Fruit fly (Drosophila melanogaster): ENCODE data around the gene CG4318.

Gene CG4318

dm6 chrX:13109583-13110126, 45.1 kb downstream of the CG4318 start (continued):
- TF ChIP-seq CG13123 (GFP tag; optimal IDR thresholded peaks at IDR 0.05): no peak
- TF ChIP-seq bcd (GFP tag; optimal IDR thresholded peaks at IDR 0.05): peak; percentile 34
- no peak for TF ChIP-seq CG17186 (GFP tag; optimal IDR thresholded peaks at IDR 0.05)
- TF ChIP-seq CG3281 (GFP tag; optimal IDR thresholded peaks at IDR 0.05): peak; percentile 17
- no peak for TF ChIP-seq CG12071 (GFP tag; optimal IDR thresholded peaks at IDR 0.05)
- TF ChIP-seq Awh (GFP tag; IDR thresholded peaks at IDR 0.05): peak; percentile 69
- TF ChIP-seq gem (tag; optimal IDR thresholded peaks at IDR 0.05): peak; percentile 80
- TF ChIP-seq Side (GFP tag; optimal IDR thresholded peaks at IDR 0.05): no peak
- TF ChIP-seq prd (optimal IDR thresholded peaks at IDR 0.05): no peak
- TF ChIP-seq prd (GFP tag; IDR thresholded peaks at IDR 0.05): peak; percentile 58; the same call in 2 of the 3 replicates
- TF ChIP-seq E2f2 (GFP tag; IDR thresholded peaks at IDR 0.05): peak; percentile 43; the same call in 1 of the 2 replicates

dm6 chrX:13108144-13108824, 46.4 kb downstream of the CG4318 start, which contains the start of gene Fer3HCH:
Gene Fer3HCH, minus strand, starts transcription at chrX:13108194.
- no peak for TF ChIP-seq CG3163 (GFP tag; optimal IDR thresholded peaks at IDR 0.05)
- no peak for TF ChIP-seq CG12769 (tag; optimal IDR thresholded peaks at IDR 0.05)
- peak; percentile 30 for TF ChIP-seq CG13424 (tag; optimal IDR thresholded peaks at IDR 0.05)
- no peak for TF ChIP-seq grn (GFP tag; optimal IDR thresholded peaks at IDR 0.05)
- no peak for TF ChIP-seq esg (GFP tag; conservative IDR thresholded peaks at IDR 0.05)
- TF ChIP-seq CG11085 (GFP tag; IDR thresholded peaks at IDR 0.05): no peak
- no peak for TF ChIP-seq cwo (GFP tag; optimal IDR thresholded peaks at IDR 0.05)
- no peak for TF ChIP-seq Meics (GFP tag; optimal IDR thresholded peaks at IDR 0.05)
- no peak for TF ChIP-seq B-H2 (GFP tag; optimal IDR thresholded peaks at IDR 0.05)
- TF ChIP-seq stwl (tag; optimal IDR thresholded peaks at IDR 0.05): no peak
- no peak for TF ChIP-seq CG18011 (GFP tag; optimal IDR thresholded peaks at IDR 0.05)
- TF ChIP-seq Asciz (GFP tag; optimal IDR thresholded peaks at IDR 0.05): peak; percentile 47
- peak; percentile 34 for TF ChIP-seq ATbp (GFP tag; optimal IDR thresholded peaks at IDR 0.05)
- TF ChIP-seq CG13123 (GFP tag; optimal IDR thresholded peaks at IDR 0.05): no peak
- TF ChIP-seq CG4328 (GFP tag; optimal IDR thresholded peaks at IDR 0.05): peak; percentile 51
- TF ChIP-seq ase (GFP tag; IDR thresholded peaks at IDR 0.05): no peak
- no peak for TF ChIP-seq ttk (GFP tag; IDR thresholded peaks at IDR 0.05)
- peak; percentile 18 for TF ChIP-seq exex (tag; optimal IDR thresholded peaks at IDR 0.05)
- TF ChIP-seq Gsc (GFP tag; IDR thresholded peaks at IDR 0.05): no peak
- TF ChIP-seq CG7987 (GFP tag; optimal IDR thresholded peaks at IDR 0.05): peak; percentile 3
- no peak for TF ChIP-seq ab (GFP tag; optimal IDR thresholded peaks at IDR 0.05)
- peak; percentile 54 for TF ChIP-seq dmrt99B (tag; optimal IDR thresholded peaks at IDR 0.05)
- TF ChIP-seq CG14014 (GFP tag; IDR thresholded peaks at IDR 0.05): peak; percentile 43; the same call in 1 of the 2 replicates
- TF ChIP-seq H15 (GFP tag; IDR thresholded peaks at IDR 0.05): no peak
- no peak for TF ChIP-seq Six4 (GFP tag; optimal IDR thresholded peaks at IDR 0.05)
- no peak for TF ChIP-seq CG13894 (tag; optimal IDR thresholded peaks at IDR 0.05)
- TF ChIP-seq rib (GFP tag; IDR thresholded peaks at IDR 0.05): no peak
- TF ChIP-seq CG10274 (GFP tag; optimal IDR thresholded peaks at IDR 0.05): no peak
- TF ChIP-seq Max (GFP tag; optimal IDR thresholded peaks at IDR 0.05): no peak
- no peak for TF ChIP-seq mam (GFP tag; optimal IDR thresholded peaks at IDR 0.05)
- peak; percentile 82 for TF ChIP-seq D19A (tag; optimal IDR thresholded peaks at IDR 0.05)
- no peak for TF ChIP-seq sd (tag; optimal IDR thresholded peaks at IDR 0.05)
- TF ChIP-seq CG30431 (GFP tag; optimal IDR thresholded peaks at IDR 0.05): no peak
- TF ChIP-seq hkb (optimal IDR thresholded peaks at IDR 0.05): no peak
- TF ChIP-seq hkb (GFP tag; IDR thresholded peaks at IDR 0.05): 0 out of 2 replicates have a peak, but pooled peaks have one; percentile 10
- peak; percentile 22 for TF ChIP-seq CG1603 (tag; optimal IDR thresholded peaks at IDR 0.05)
- peak; percentile 12; the same call in 1 of the 2 replicates for TF ChIP-seq Ptx1 (GFP tag; IDR thresholded peaks at IDR 0.05)
- no peak for TF ChIP-seq CG11093 (GFP tag; IDR thresholded peaks at IDR 0.05)
- peak; percentile 2 for TF ChIP-seq Vsx1 (GFP tag; optimal IDR thresholded peaks at IDR 0.05)
